Worm (Caenorhabditis elegans) whole organism, midembryonic: ENCODE results near the gene dpy-4.
"Not testable (repeated sequence)": the region's sequence is repeated elsewhere in the genome, so short reads cannot be mapped to it uniquely, and the experiment has no call there.

Experiments
- T22C8.4 ChIP-seq: fragments of 200-800 bp; sonication (Bioruptor generic); IDR thresholded peaks from 2 replicates; pipeline ENCODE4 v1.3.6; 2022; ENCODE audit warnings: missing genetic modification characterization, missing compliant biosample characterization
- cog-1 ChIP-seq: sonication (generic microtip); optimal IDR thresholded peaks from 2 replicates; lab custom pipeline; 2016; ENCODE audit warnings: missing genetic modification characterization, missing compliant biosample characterization
- flt-1 ChIP-seq: fragments of 200-800 bp; sonication (Bioruptor generic); IDR thresholded peaks from 2 replicates; pipeline ENCODE4 v1.3.6; 2022; ENCODE audit warnings: missing genetic modification characterization, missing compliant biosample characterization
- klf-2 ChIP-seq: fragments of 200-800 bp; sonication (Bioruptor generic); conservative IDR thresholded peaks from 2 replicates; pipeline ENCODE4 v1.3.6; 2022; ENCODE audit warnings: missing genetic modification reagents, missing genetic modification characterization, missing compliant biosample characterization
- med-1 ChIP-seq: sonication (generic microtip); optimal IDR thresholded peaks from 2 replicates; lab custom pipeline; 2017; ENCODE audit warnings: missing genetic modification characterization, mild to moderate bottlenecking, missing compliant biosample characterization, antibody characterized with exemption, missing genetic modification reagents; ENCODE audit not compliant: insufficient read depth
- ref-1 ChIP-seq: fragments of 200-800 bp; sonication (Bioruptor generic); conservative IDR thresholded peaks from 2 replicates; pipeline ENCODE4 v1.3.6; 2022; ENCODE audit warnings: missing genetic modification reagents, missing genetic modification characterization, missing compliant biosample characterization
- tab-1 ChIP-seq: fragments of 200-800 bp; sonication (Bioruptor generic); IDR thresholded peaks from 2 replicates; pipeline ENCODE4 v1.3.6; 2022; ENCODE audit warnings: missing genetic modification characterization, missing compliant biosample characterization
- ztf-23 ChIP-seq: fragments of 200-800 bp; sonication (Bioruptor generic); IDR thresholded peaks from 2 replicates; pipeline ENCODE4 v1.3.6; 2022; ENCODE audit warnings: missing genetic modification reagents, missing genetic modification characterization, missing compliant biosample characterization
- ztf-29 ChIP-seq: fragments of 200-800 bp; sonication (Bioruptor generic); IDR thresholded peaks from 2 replicates; pipeline ENCODE4 v1.3.6; 2022; ENCODE audit warnings: missing genetic modification reagents, missing genetic modification characterization, missing compliant biosample characterization

Gene dpy-4

DNA sequence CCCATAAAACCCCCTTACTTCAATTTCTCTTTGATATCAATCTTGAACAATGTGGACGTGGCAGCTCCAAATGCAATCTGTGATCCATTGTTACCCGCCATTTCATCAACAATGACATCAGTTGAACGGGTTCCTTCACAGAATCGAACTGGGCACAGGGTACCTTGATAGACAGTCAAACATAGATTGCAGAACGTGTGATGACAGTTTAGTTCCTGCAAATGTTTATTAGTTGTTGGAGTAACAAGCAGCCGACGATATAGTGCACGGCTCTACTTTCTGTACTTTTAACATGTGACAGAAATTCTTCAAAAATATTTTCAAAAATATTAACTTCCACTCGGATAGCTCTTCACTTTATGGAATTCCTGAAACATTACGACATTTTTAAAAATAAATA lies 42.4 kb downstream of the dpy-4 start, which contains the start of gene Y57G11C.48:
Gene Y57G11C.48, minus strand, starts transcription at position 101 of the 400 bp plus-strand sequence.
- TF ChIP-seq ref-1 (GFP tag; lab: Robert Waterston, UW) (no peak), klf-2 (GFP tag; lab: Robert Waterston, UW) (no peak), ztf-23 (GFP tag; lab: Robert Waterston, UW) (no peak), cog-1 (tag; lab: Kevin White, UChicago) (no peak), tab-1 (GFP tag; lab: Robert Waterston, UW) (no peak), ztf-29 (no peak), flt-1 (GFP tag; lab: Robert Waterston, UW) (no peak), med-1 (no peak), T22C8.4 (GFP tag; lab: Robert Waterston, UW) (no peak)

DNA sequence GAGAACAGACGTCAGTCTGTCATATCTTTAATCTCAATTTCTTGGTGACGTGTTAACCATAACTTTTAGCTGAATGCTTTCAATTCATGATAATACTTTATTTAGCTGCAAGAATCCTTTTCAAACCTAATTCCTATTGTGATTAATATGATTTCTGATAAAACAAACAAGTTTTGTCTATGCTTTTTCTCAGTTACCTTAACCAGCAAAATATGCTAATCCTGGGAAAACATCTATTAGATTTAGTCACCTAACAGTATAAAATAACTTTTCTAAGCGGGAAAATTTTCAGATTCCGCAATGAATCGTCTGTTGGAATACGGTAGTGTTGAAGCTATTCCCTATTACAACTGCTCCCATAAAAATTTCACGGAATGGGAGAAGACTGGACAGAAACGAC lies 48.0 kb downstream of the dpy-4 start, which contains the start of gene Y57G11C.30:
Gene Y57G11C.30, plus strand, starts transcription at position 301 of the 400 bp plus-strand sequence.
- TF ChIP-seq klf-2 (GFP tag; lab: Robert Waterston, UW); T22C8.4 (GFP tag; lab: Robert Waterston, UW); cog-1 (tag; lab: Kevin White, UChicago): not testable (repeated sequence)

DNA sequence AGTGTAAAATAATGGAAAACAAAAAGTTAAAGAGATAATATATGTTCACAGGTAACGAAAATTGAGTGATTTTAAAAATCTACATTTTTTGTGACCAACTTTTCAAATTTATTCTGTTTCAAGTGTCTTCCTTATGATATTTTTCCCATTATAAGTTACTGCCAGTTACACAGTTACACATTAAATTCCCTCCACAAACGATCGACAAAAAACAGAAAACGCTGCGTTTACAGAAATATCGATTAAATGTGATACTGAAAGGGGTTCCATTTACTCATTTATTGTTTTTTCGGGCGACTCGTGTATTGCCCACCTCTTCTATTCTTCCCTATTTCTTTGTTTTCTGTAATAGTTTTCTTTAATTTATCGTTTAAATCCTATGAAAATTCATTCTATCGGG lies 49.6 kb downstream of the dpy-4 start, which contains the start of gene Y57G11C.1144:
Gene Y57G11C.1144, plus strand, starts transcription at position 301 of the 400 bp plus-strand sequence.
- no peak for TF ChIP-seq tab-1 (GFP tag; lab: Robert Waterston, UW)
- no peak for TF ChIP-seq ztf-29
- TF ChIP-seq cog-1 (tag; lab: Kevin White, UChicago), result no peak
- no peak for TF ChIP-seq ztf-23 (GFP tag; lab: Robert Waterston, UW)
- no peak for TF ChIP-seq med-1
- TF ChIP-seq T22C8.4 (GFP tag; lab: Robert Waterston, UW), result no peak
- TF ChIP-seq klf-2 (GFP tag; lab: Robert Waterston, UW), result no peak
- TF ChIP-seq flt-1 (GFP tag; lab: Robert Waterston, UW), result no peak
- TF ChIP-seq ref-1 (GFP tag; lab: Robert Waterston, UW), result no peak
